Fruit fly (Drosophila melanogaster) S2 (cell line): ENCODE results near the gene CG4461.

Experiments
- CG8478 ChIP-seq: fragments of >200 bp; optimal IDR thresholded peaks from 2 replicates; lab custom pipeline; 2018
- CTCF ChIP-seq, 2 experiments: fragments of >200 bp; optimal IDR thresholded peaks; 2 replicates each; lab custom pipeline; 2018

dm6 chr3L:9380344-9380849 is 5.2 kb downstream of the CG4461 start:
- TF ChIP-seq CG8478 (lab: Kevin White, UChicago), result no peak
- no peak for TF ChIP-seq CTCF (optimal IDR thresholded peaks at IDR 0.05; lab: Kevin White, UChicago)
